Fruit fly (Drosophila melanogaster) Kc167 (cell line): Measurements from ENCODE around the gene pkaap.

Experiments
- Sin3A ChIP-seq: fragments of >200 bp; optimal IDR thresholded peaks from 2 replicates; lab custom pipeline; 2018; ENCODE audit warnings: missing external identifiers
- h ChIP-seq: fragments of >200 bp; optimal IDR thresholded peaks from 3 replicates; lab custom pipeline; 2018; ENCODE audit warnings: missing external identifiers
- psq ChIP-seq: fragments of >200 bp; optimal IDR thresholded peaks from 2 replicates; lab custom pipeline; 2017; ENCODE audit warnings: missing external identifiers

- TF ChIP-seq h (lab: Kevin White, UChicago) (no peak), psq (lab: Kevin White, UChicago) (no peak), Sin3A (lab: Kevin White, UChicago) (no peak)
Observed at dm6 chr2L:16310648-16311047, 22.6 kb downstream of the pkaap start, which contains the start of the genes cni and fzy.
